Fruit fly (Drosophila melanogaster): ENCODE data around the gene CG32683.

The CG32683 gene

dm6 chrX:10487964-10488605 lies 33.4 kb upstream of the CG32683 start (continued):
- no peak for TF ChIP-seq tx (GFP tag; optimal IDR thresholded peaks at IDR 0.05)
- no peak for TF ChIP-seq Lhr (GFP tag; optimal IDR thresholded peaks at IDR 0.05)
- TF ChIP-seq fu2 (GFP tag; optimal IDR thresholded peaks at IDR 0.05): peak; percentile 13
- TF ChIP-seq E2f1 (GFP tag; IDR thresholded peaks at IDR 0.05): 0 out of 2 replicates have a peak, but pooled peaks have one; percentile 8
- TF ChIP-seq TFAM (GFP tag; optimal IDR thresholded peaks at IDR 0.05): no peak
- TF ChIP-seq Elba2 (GFP tag; optimal IDR thresholded peaks at IDR 0.05): no peak
- TF ChIP-seq B-H2 (GFP tag; optimal IDR thresholded peaks at IDR 0.05): no peak
- TF ChIP-seq Sox102F (GFP tag; optimal IDR thresholded peaks at IDR 0.05): peak; percentile 8
- TF ChIP-seq Hr51 (GFP tag; optimal IDR thresholded peaks at IDR 0.05): peak in 1 of 2 experiments; percentile 55
- peak; percentile 36 for TF ChIP-seq Myb (GFP tag; optimal IDR thresholded peaks at IDR 0.05)
- TF ChIP-seq CG3838 (GFP tag; optimal IDR thresholded peaks at IDR 0.05): no peak
- no peak for TF ChIP-seq sim (GFP tag; IDR thresholded peaks at IDR 0.05)
- TF ChIP-seq BEAF-32 (GFP tag; optimal IDR thresholded peaks at IDR 0.05): no peak
- TF ChIP-seq Med (GFP tag): peak; percentile 82
- no peak for TF ChIP-seq CG31365 (tag; optimal IDR thresholded peaks at IDR 0.05)
- no peak for TF ChIP-seq gcm (GFP tag; optimal IDR thresholded peaks at IDR 0.05)
- no peak for TF ChIP-seq Camta (GFP tag; optimal IDR thresholded peaks at IDR 0.05)
- peak; percentile 49; the same call in 1 of the 2 replicates for TF ChIP-seq slbo (GFP tag; IDR thresholded peaks at IDR 0.05)
- no peak for TF ChIP-seq ttk (GFP tag; IDR thresholded peaks at IDR 0.05)
- TF ChIP-seq bab2 (GFP tag; optimal IDR thresholded peaks at IDR 0.05): no peak
- no peak for TF ChIP-seq CG4404 (GFP tag; IDR thresholded peaks at IDR 0.05)
- peak; percentile 28 for TF ChIP-seq Dek (tag; optimal IDR thresholded peaks at IDR 0.05)
- no peak for TF ChIP-seq cg (GFP tag; optimal IDR thresholded peaks at IDR 0.05)
- no peak for TF ChIP-seq CG18476 (GFP tag; optimal IDR thresholded peaks at IDR 0.05)
- peak; percentile 20 for TF ChIP-seq nau (GFP tag; optimal IDR thresholded peaks at IDR 0.05)
- no peak for TF ChIP-seq tgo (GFP tag; IDR thresholded peaks at IDR 0.05)
- peak; percentile 54 for TF ChIP-seq CG8924 (tag; optimal IDR thresholded peaks at IDR 0.05)
- TF ChIP-seq lmd (GFP tag; IDR thresholded peaks at IDR 0.05): peak; percentile 50; the same call in 1 of the 2 replicates
- no peak for TF ChIP-seq CG10147 (GFP tag; optimal IDR thresholded peaks at IDR 0.05)
- 0 out of 2 replicates have a peak, but pooled peaks have one; percentile 6 for TF ChIP-seq Oaz (GFP tag; IDR thresholded peaks at IDR 0.05)
- no peak for TF ChIP-seq oc (tag; optimal IDR thresholded peaks at IDR 0.05)
- TF ChIP-seq grau (tag; optimal IDR thresholded peaks at IDR 0.05): peak; percentile 67
- peak; percentile 11 for TF ChIP-seq CG9609 (GFP tag; optimal IDR thresholded peaks at IDR 0.05)
- TF ChIP-seq HLH4C (GFP tag; IDR thresholded peaks at IDR 0.05; ENCODE audit: partially characterized antibody): no peak
- TF ChIP-seq CG13424 (tag; optimal IDR thresholded peaks at IDR 0.05): peak; percentile 36
- no peak for TF ChIP-seq pan (optimal IDR thresholded peaks at IDR 0.05)
- TF ChIP-seq pan (GFP tag; optimal IDR thresholded peaks at IDR 0.05 in 1 of 2, IDR thresholded peaks at IDR 0.05 in 1 of 2): no peak
- TF ChIP-seq CG1647 (GFP tag; optimal IDR thresholded peaks at IDR 0.05): no peak
- no peak for TF ChIP-seq Sox100B (GFP tag; optimal IDR thresholded peaks at IDR 0.05)
- TF ChIP-seq Abd-B (GFP tag; optimal IDR thresholded peaks at IDR 0.05): no peak
- TF ChIP-seq dysf (GFP tag; IDR thresholded peaks at IDR 0.05): peak; percentile 73; the same call in 2 of the 3 replicates
- TF ChIP-seq CG12155 (GFP tag; optimal IDR thresholded peaks at IDR 0.05): no peak
- TF ChIP-seq CG30403 (GFP tag; optimal IDR thresholded peaks at IDR 0.05): peak; percentile 59
- TF ChIP-seq CG10274 (GFP tag; optimal IDR thresholded peaks at IDR 0.05): peak; percentile 25
- TF ChIP-seq CG9727 (GFP tag; optimal IDR thresholded peaks at IDR 0.05): peak; percentile 60
- TF ChIP-seq CG15073 (GFP tag; optimal IDR thresholded peaks at IDR 0.05): no peak
- peak; percentile 31 for TF ChIP-seq CG9876 (GFP tag; optimal IDR thresholded peaks at IDR 0.05)
- TF ChIP-seq h (optimal IDR thresholded peaks at IDR 0.05): no peak
- no peak for TF ChIP-seq D19A (tag; optimal IDR thresholded peaks at IDR 0.05)
- TF ChIP-seq ato (GFP tag; IDR thresholded peaks at IDR 0.05; ENCODE audit: partially characterized antibody): no peak

Measured in whole organism, embryonic.